Worm (Caenorhabditis elegans) whole organism, mixed stage, embryonic: ENCODE data around the gene lpr-3.

Experiments
- bed-3 ChIP-seq: fragments of 200-800 bp; sonication (Bioruptor generic); optimal IDR thresholded peaks from 3 replicates; lab custom pipeline; 2018; ENCODE audit warnings: mild to moderate bottlenecking, missing genetic modification characterization, moderate library complexity, missing compliant biosample characterization
- blmp-1 ChIP-seq: fragments of 150-350 bp; optimal IDR thresholded peaks from 2 replicates; lab custom pipeline; 2014; ENCODE audit warnings: missing biosample characterization, missing genetic modification characterization
- ceh-39 ChIP-seq: fragments of 150-350 bp; optimal IDR thresholded peaks from 2 replicates; lab custom pipeline; 2014; ENCODE audit warnings: missing biosample characterization, missing genetic modification characterization
- ceh-43 ChIP-seq: fragments of 200-800 bp; sonication (Bioruptor generic); optimal IDR thresholded peaks from 2 replicates; lab custom pipeline; 2018; ENCODE audit warnings: mild to moderate bottlenecking, missing genetic modification characterization, moderate library complexity, missing compliant biosample characterization
- ces-1 ChIP-seq: fragments of 150-350 bp; optimal IDR thresholded peaks from 2 replicates; lab custom pipeline; 2014; ENCODE audit warnings: missing biosample characterization, missing genetic modification reagents, missing genetic modification characterization
- cnd-1 ChIP-seq: fragments of 200-800 bp; sonication (Bioruptor generic); optimal IDR thresholded peaks from 2 replicates; lab custom pipeline; 2018; ENCODE audit warnings: mild to moderate bottlenecking, missing genetic modification characterization, missing compliant biosample characterization
- drap-1 ChIP-seq: fragments of 200-800 bp; sonication (Bioruptor generic); optimal IDR thresholded peaks from 3 replicates; lab custom pipeline; 2018; ENCODE audit warnings: mild to moderate bottlenecking, missing genetic modification characterization, missing compliant biosample characterization
- elt-1 ChIP-seq: sonication (generic microtip); optimal IDR thresholded peaks from 2 replicates; lab custom pipeline; 2017; ENCODE audit warnings: missing genetic modification characterization, mild to moderate bottlenecking, missing compliant biosample characterization, antibody characterized with exemption, moderate library complexity, borderline replicate concordance; ENCODE audit not compliant: insufficient read depth
- elt-3 ChIP-seq: fragments of 150-350 bp; optimal IDR thresholded peaks from 2 replicates; lab custom pipeline; 2014; ENCODE audit warnings: missing biosample characterization, missing genetic modification characterization
- ham-2 ChIP-seq: fragments of 200-800 bp; sonication (Bioruptor generic); optimal IDR thresholded peaks from 2 replicates; lab custom pipeline; 2018; ENCODE audit warnings: mild to moderate bottlenecking, missing genetic modification characterization, missing compliant biosample characterization
- hlh-1 ChIP-seq: fragments of 150-350 bp; optimal IDR thresholded peaks from 2 replicates; lab custom pipeline; 2014; ENCODE audit warnings: missing biosample characterization, missing genetic modification reagents, missing genetic modification characterization
- lin-13 ChIP-seq: fragments of 150-350 bp; optimal IDR thresholded peaks from 2 replicates; lab custom pipeline; 2014; ENCODE audit warnings: missing biosample characterization, missing genetic modification characterization
- lin-32 ChIP-seq: fragments of 200-800 bp; sonication (Bioruptor generic); optimal IDR thresholded peaks from 2 replicates; lab custom pipeline; 2018; ENCODE audit warnings: mild to moderate bottlenecking, missing genetic modification characterization, missing compliant biosample characterization
- lsy-2 ChIP-seq: fragments of 150-350 bp; optimal IDR thresholded peaks from 2 replicates; lab custom pipeline; 2014; ENCODE audit warnings: missing biosample characterization, missing genetic modification characterization
- mab-5 ChIP-seq: fragments of 150-350 bp; optimal IDR thresholded peaks from 2 replicates; lab custom pipeline; 2014; ENCODE audit warnings: missing biosample characterization, missing genetic modification characterization
- mep-1 ChIP-seq: fragments of 150-350 bp; optimal IDR thresholded peaks from 2 replicates; lab custom pipeline; 2017; ENCODE audit warnings: missing biosample characterization, missing genetic modification reagents, missing genetic modification characterization, inconsistent platforms
- nhr-12 ChIP-seq: fragments of 150-350 bp; optimal IDR thresholded peaks from 2 replicates; lab custom pipeline; 2014; ENCODE audit warnings: missing biosample characterization, missing genetic modification characterization
- nhr-2 ChIP-seq: fragments of 150-350 bp; optimal IDR thresholded peaks from 2 replicates; lab custom pipeline; 2014; ENCODE audit warnings: missing biosample characterization, missing genetic modification characterization
- nhr-237 ChIP-seq: fragments of 150-350 bp; optimal IDR thresholded peaks from 2 replicates; lab custom pipeline; 2014; ENCODE audit warnings: missing biosample characterization, missing genetic modification characterization
- nhr-28 ChIP-seq: fragments of 150-350 bp; optimal IDR thresholded peaks from 2 replicates; lab custom pipeline; 2014; ENCODE audit warnings: missing biosample characterization, missing genetic modification characterization
- nhr-76 ChIP-seq: sonication (generic microtip); optimal IDR thresholded peaks from 2 replicates; lab custom pipeline; 2017; ENCODE audit warnings: missing biosample characterization, missing genetic modification characterization
- pha-4 ChIP-seq: fragments of 150-350 bp; optimal IDR thresholded peaks from 2 replicates; lab custom pipeline; 2018; ENCODE audit warnings: missing biosample characterization, missing genetic modification reagents, missing genetic modification characterization
- sem-2 ChIP-seq: fragments of 200-800 bp; sonication (Bioruptor generic); optimal IDR thresholded peaks from 2 replicates; lab custom pipeline; 2018; ENCODE audit warnings: mild to moderate bottlenecking, missing genetic modification characterization, missing compliant biosample characterization
- snpc-4 ChIP-seq: fragments of 150-350 bp; optimal IDR thresholded peaks from 2 replicates; lab custom pipeline; 2014; ENCODE audit warnings: missing biosample characterization, missing genetic modification characterization
- sptf-1 ChIP-seq: sonication (generic microtip); optimal IDR thresholded peaks from 2 replicates; lab custom pipeline; 2017; ENCODE audit warnings: mild to moderate bottlenecking, missing genetic modification characterization, moderate library complexity, missing compliant biosample characterization
- tbx-8 ChIP-seq: fragments of 200-800 bp; sonication (Bioruptor generic); optimal IDR thresholded peaks from 2 replicates; lab custom pipeline; 2018; ENCODE audit warnings: mild to moderate bottlenecking, missing genetic modification characterization, moderate library complexity, missing compliant biosample characterization
- unc-120 ChIP-seq: sonication (generic microtip); optimal IDR thresholded peaks from 2 replicates; lab custom pipeline; 2017; ENCODE audit warnings: missing genetic modification characterization, missing compliant biosample characterization; ENCODE audit not compliant: poor library complexity, severe bottlenecking
- unc-39 ChIP-seq: fragments of 150-350 bp; optimal IDR thresholded peaks from 2 replicates; lab custom pipeline; 2014; ENCODE audit warnings: missing biosample characterization, missing genetic modification characterization
- unc-62 ChIP-seq: fragments of 150-350 bp; optimal IDR thresholded peaks from 2 replicates; lab custom pipeline; 2014; ENCODE audit warnings: missing biosample characterization, missing genetic modification reagents, missing genetic modification characterization
- zip-8 ChIP-seq: fragments of 150-350 bp; optimal IDR thresholded peaks from 2 replicates; lab custom pipeline; 2014; ENCODE audit warnings: missing biosample characterization, missing genetic modification characterization
- ztf-11 ChIP-seq: fragments of 150-350 bp; optimal IDR thresholded peaks from 2 replicates; lab custom pipeline; 2014; ENCODE audit warnings: missing biosample characterization, missing genetic modification characterization

The lpr-3 gene

DNA sequence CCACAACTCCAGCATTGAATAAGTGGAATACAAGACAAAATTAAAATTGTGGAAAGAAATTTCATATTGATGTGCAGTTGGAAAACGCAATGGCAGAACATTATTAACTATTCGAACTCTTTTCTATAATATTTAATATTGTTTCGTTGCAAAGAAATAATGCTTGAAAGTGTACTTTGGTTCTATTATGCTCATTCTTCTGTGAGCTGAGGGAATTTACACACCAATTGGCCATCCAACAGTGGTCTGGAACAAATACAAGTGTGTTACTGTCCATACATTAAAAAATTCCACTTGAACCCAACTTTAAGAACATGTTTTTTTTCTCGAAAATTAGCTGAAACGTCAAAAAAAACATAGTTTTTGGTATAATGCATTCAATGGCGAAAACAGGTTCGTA, 22.5 kb downstream of the lpr-3 start, which contains the start of gene W04G3.13:
Gene W04G3.13, minus strand, starts transcription at position 101 of the 400 bp plus-strand sequence.
- TF ChIP-seq ces-1 (GFP tag; lab: Kevin White, UChicago) (no peak), unc-120 (tag; lab: Kevin White, UChicago) (no peak), sptf-1 (no peak), unc-62 (GFP tag; lab: Kevin White, UChicago) (no peak), blmp-1 (tag; lab: Kevin White, UChicago) (no peak), nhr-237 (tag; lab: Kevin White, UChicago) (no peak), unc-39 (no peak), tbx-8 (GFP tag; lab: Kevin White, UChicago) (no peak), lin-32 (GFP tag; lab: Kevin White, UChicago) (no peak), mab-5 (no peak), drap-1 (GFP tag; lab: Kevin White, UChicago) (no peak), lsy-2 (tag; lab: Kevin White, UChicago) (no peak), cnd-1 (tag; lab: Kevin White, UChicago) (no peak), sem-2 (no peak), nhr-2 (no peak), bed-3 (GFP tag; lab: Kevin White, UChicago) (no peak)
- TF ChIP-seq, all 35 proteins: peak for 0

- TF ChIP-seq bed-3 (GFP tag; lab: Kevin White, UChicago) = no peak
- TF ChIP-seq nhr-237 (tag; lab: Kevin White, UChicago) = no peak
- TF ChIP-seq lin-13 (tag; lab: Kevin White, UChicago) = no peak
- no peak for TF ChIP-seq sem-2
- TF ChIP-seq blmp-1 (tag; lab: Kevin White, UChicago) = no peak
- TF ChIP-seq nhr-28 (tag; lab: Kevin White, UChicago) = no peak
- TF ChIP-seq mab-5 = no peak
- no peak for TF ChIP-seq mep-1 (tag; lab: Kevin White, UChicago)
- TF ChIP-seq elt-3 (tag; lab: Kevin White, UChicago) = no peak
- no peak for TF ChIP-seq hlh-1
- no peak for TF ChIP-seq unc-120 (tag; lab: Kevin White, UChicago)
- no peak for TF ChIP-seq pha-4 (tag; lab: Kevin White, UChicago)
- no peak for TF ChIP-seq drap-1 (GFP tag; lab: Kevin White, UChicago)
- TF ChIP-seq nhr-12 (tag; lab: Kevin White, UChicago) = no peak
- TF ChIP-seq ceh-39 (tag; lab: Kevin White, UChicago) = no peak
These were observed 23.0 kb downstream of the lpr-3 start, which contains the start of gene sulp-7 for ce11 chrX:11080170-11080728. Gene sulp-7, plus strand, starts transcription at chrX:11080678.

DNA sequence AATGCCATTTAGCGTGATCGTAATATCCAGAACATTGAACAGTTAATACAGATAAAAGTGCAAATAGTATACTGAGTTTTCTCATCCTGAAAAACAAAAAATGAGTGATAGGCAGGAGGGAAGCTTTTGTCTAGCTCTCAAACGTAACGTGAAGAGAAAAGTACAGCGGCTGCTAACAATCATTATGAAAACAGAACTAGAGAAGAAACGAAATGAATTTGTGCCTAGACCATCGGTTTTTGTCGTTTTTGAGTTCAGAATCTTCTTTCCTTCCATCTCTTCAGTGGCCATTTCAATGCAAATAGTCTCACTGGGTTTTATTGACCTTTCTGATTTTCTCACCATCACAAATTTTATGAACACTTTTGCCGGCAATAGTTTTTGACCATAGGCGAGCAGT, 28.0 kb downstream of the lpr-3 start, which contains the start of gene W04G3.7:
Gene W04G3.7, minus strand, starts transcription at position 101 of the 400 bp plus-strand sequence.
- TF ChIP-seq mab-5 = no peak
- TF ChIP-seq snpc-4 (tag; lab: Kevin White, UChicago) = no peak
- no peak for TF ChIP-seq elt-1 (tag; lab: Kevin White, UChicago)
- TF ChIP-seq lin-32 (GFP tag; lab: Kevin White, UChicago) = no peak
- TF ChIP-seq nhr-2 = no peak
- TF ChIP-seq zip-8 = no peak
- no peak for TF ChIP-seq hlh-1
- TF ChIP-seq ces-1 (GFP tag; lab: Kevin White, UChicago) = no peak
- no peak for TF ChIP-seq unc-39
- TF ChIP-seq ceh-39 (tag; lab: Kevin White, UChicago) = no peak
- TF ChIP-seq ztf-11 (tag; lab: Kevin White, UChicago) = no peak
- TF ChIP-seq lin-13 (tag; lab: Kevin White, UChicago) = no peak
- TF ChIP-seq ceh-43 = no peak
- TF ChIP-seq nhr-28 (tag; lab: Kevin White, UChicago) = no peak
- TF ChIP-seq unc-62 (GFP tag; lab: Kevin White, UChicago) = no peak
- TF ChIP-seq ham-2 = no peak
- TF ChIP-seq nhr-76 = no peak
- TF ChIP-seq, all 35 proteins: peak for 0

- TF ChIP-seq nhr-28 (tag; lab: Kevin White, UChicago) = no peak
- TF ChIP-seq, all 35 proteins: peak for 0
These were observed 31.8 kb downstream of the lpr-3 start, which contains the start of gene W04G3.11 for ce11 chrX:11088952-11089351. Gene W04G3.11, plus strand, starts transcription at chrX:11089195.
